Worm (Caenorhabditis elegans): Measurements from ENCODE around the gene nhr-121.
A peak's percentile ranks its signal among the peaks of the same experiment; 100 is the strongest.

Gene nhr-121

DNA sequence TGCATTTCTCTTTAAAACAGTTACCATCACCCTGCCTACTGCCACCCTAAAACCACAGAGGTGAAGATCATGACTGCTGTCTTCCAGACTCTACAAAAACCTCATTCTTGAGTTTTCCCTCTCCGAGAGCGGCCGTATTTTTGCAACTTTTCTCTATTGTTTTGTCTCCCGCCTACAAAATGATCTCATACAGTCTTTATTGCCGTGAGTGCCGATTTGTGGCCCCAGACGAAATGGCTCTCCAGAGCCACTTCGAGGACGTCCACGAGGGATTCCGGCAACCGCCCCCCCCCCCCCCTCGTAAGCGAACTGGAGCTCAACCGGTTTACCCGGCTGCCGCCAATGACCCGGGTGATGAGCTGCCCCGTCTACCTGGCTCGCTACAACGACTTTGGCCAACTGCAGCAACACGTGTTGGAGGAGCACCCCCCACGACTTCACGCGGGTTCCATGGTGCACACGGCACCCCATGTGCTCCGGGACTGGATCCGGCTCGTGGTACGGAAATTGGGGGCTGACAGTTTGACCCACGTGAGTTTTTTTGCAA is 29.8 kb downstream of the nhr-121 start:
- no peak for TF ChIP-seq R02D3.7 (tag; optimal IDR thresholded peaks at IDR 0.05)

DNA sequence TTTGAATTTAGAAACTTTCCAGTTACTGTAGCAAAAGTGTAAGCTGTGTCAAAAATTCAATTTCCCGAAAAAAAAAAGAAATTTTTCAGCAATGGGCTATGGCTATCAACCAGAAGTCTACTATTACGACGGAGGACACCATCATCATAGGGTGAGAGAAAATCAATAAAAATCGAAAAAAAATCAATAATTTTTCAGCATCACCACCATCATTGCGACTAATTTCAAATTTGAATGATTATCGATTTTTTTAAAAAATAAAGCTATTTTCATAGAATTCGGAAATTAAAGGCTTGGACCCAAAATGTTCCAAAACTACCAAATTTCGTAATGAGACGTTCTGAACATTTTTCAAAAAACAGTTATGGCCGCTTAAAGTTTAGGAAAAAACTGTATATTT is 31.0 kb downstream of the nhr-121 start:
- TF ChIP-seq ceh-28 (tag; optimal IDR thresholded peaks at IDR 0.05) (peak; percentile 78), nhr-25 (tag; optimal IDR thresholded peaks at IDR 0.05) (no peak), zag-1 (tag; optimal IDR thresholded peaks at IDR 0.05) (no peak)

ce11 chrIII:2421226-2421625 is 33.4 kb downstream of the nhr-121 start:
- no peak for TF ChIP-seq egl-5 (tag; optimal IDR thresholded peaks at IDR 0.05)
- no peak for TF ChIP-seq ceh-9 (tag; optimal IDR thresholded peaks at IDR 0.05)
- TF ChIP-seq mdl-1 (tag; optimal IDR thresholded peaks at IDR 0.05): no peak
- no peak for TF ChIP-seq nhr-23 (tag; optimal IDR thresholded peaks at IDR 0.05)
- TF ChIP-seq sea-2 (GFP tag; optimal IDR thresholded peaks at IDR 0.05): no peak
- no peak for TF ChIP-seq nhr-67 (tag; optimal IDR thresholded peaks at IDR 0.05)
- TF ChIP-seq lsy-12 (tag; optimal IDR thresholded peaks at IDR 0.05): no peak
- no peak for TF ChIP-seq zag-1 (tag; optimal IDR thresholded peaks at IDR 0.05)
- TF ChIP-seq nhr-77 (tag; optimal IDR thresholded peaks at IDR 0.05): no peak
- TF ChIP-seq fos-1 (tag; optimal IDR thresholded peaks at IDR 0.05): no peak
- TF ChIP-seq elt-3 (tag; optimal IDR thresholded peaks at IDR 0.05): no peak
- no peak for TF ChIP-seq lin-15B (tag; optimal IDR thresholded peaks at IDR 0.05)
- TF ChIP-seq tbx-2 (tag; optimal IDR thresholded peaks at IDR 0.05): no peak
- TF ChIP-seq fkh-2 (tag; optimal IDR thresholded peaks at IDR 0.05): no peak

ce11 chrIII:2419504-2419903 is 35.1 kb downstream of the nhr-121 start:
- TF ChIP-seq ceh-28 (tag; optimal IDR thresholded peaks at IDR 0.05) (peak; percentile 89), pqm-1 (tag; optimal IDR thresholded peaks at IDR 0.05) (no peak), ztf-4 (tag; optimal IDR thresholded peaks at IDR 0.05) (no peak), nhr-28 (tag; optimal IDR thresholded peaks at IDR 0.05) (no peak), nhr-43 (tag; optimal IDR thresholded peaks at IDR 0.05; ENCODE audit: poor library complexity, severe bottlenecking) (no peak), egl-5 (tag; optimal IDR thresholded peaks at IDR 0.05) (no peak), nhr-11 (tag; optimal IDR thresholded peaks at IDR 0.05) (no peak)

DNA sequence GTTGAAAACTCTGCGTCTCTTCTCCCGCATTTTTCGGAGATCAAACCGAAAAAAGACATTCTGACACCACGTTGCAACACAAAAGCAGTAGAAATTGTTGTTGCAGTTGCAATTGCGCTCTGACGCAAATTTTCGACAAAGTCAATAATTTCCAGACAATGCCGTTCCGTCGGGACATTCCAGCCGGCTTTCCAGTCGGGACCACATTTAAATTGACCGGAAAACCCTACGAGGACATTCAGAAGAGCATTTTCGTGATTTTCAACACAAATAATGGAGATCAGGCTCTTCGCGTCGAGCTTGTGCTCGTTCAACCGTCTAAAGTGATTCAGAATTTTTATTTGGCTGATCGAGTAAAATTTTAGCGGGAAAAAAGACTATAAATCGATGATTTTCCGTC is 35.6 kb downstream of the nhr-121 start:
- TF ChIP-seq sea-2 (GFP tag; optimal IDR thresholded peaks at IDR 0.05) (no peak), mml-1 (tag; optimal IDR thresholded peaks at IDR 0.05) (no peak), nhr-28 (tag; optimal IDR thresholded peaks at IDR 0.05) (no peak), fkh-2 (tag; optimal IDR thresholded peaks at IDR 0.05) (no peak), fos-1 (tag; optimal IDR thresholded peaks at IDR 0.05) (no peak), pqm-1 (tag; optimal IDR thresholded peaks at IDR 0.05) (no peak), eor-1 (tag; optimal IDR thresholded peaks at IDR 0.05) (no peak), nhr-43 (tag; optimal IDR thresholded peaks at IDR 0.05; ENCODE audit: poor library complexity, severe bottlenecking) (no peak), unc-62 (GFP tag; optimal IDR thresholded peaks at IDR 0.05) (no peak), lsy-12 (tag; optimal IDR thresholded peaks at IDR 0.05) (no peak), snpc-4 (tag; optimal IDR thresholded peaks at IDR 0.05) (no peak), nhr-25 (tag; optimal IDR thresholded peaks at IDR 0.05) (no peak), egl-5 (tag; optimal IDR thresholded peaks at IDR 0.05) (no peak), nhr-76 (tag; optimal IDR thresholded peaks at IDR 0.05) (no peak)

- no peak for TF ChIP-seq unc-62 (GFP tag; optimal IDR thresholded peaks at IDR 0.05)
- no peak for TF ChIP-seq egl-27 (tag; optimal IDR thresholded peaks at IDR 0.05)
- no peak for TF ChIP-seq tbx-2 (tag; optimal IDR thresholded peaks at IDR 0.05)
- no peak for TF ChIP-seq mdl-1 (tag; optimal IDR thresholded peaks at IDR 0.05)
- TF ChIP-seq elt-1 (tag; optimal IDR thresholded peaks at IDR 0.05): no peak
- no peak for TF ChIP-seq ama-1 (optimal IDR thresholded peaks at IDR 0.05)
- TF ChIP-seq nhr-12 (tag; optimal IDR thresholded peaks at IDR 0.05): no peak
- TF ChIP-seq snpc-4 (tag; optimal IDR thresholded peaks at IDR 0.05): no peak
- no peak for TF ChIP-seq fkh-10 (GFP tag; optimal IDR thresholded peaks at IDR 0.05)
- TF ChIP-seq aly-2 (tag; optimal IDR thresholded peaks at IDR 0.05): no peak
- TF ChIP-seq eor-1 (tag; optimal IDR thresholded peaks at IDR 0.05): no peak
- TF ChIP-seq fkh-2 (tag; optimal IDR thresholded peaks at IDR 0.05): no peak
- peak; percentile 86 for TF ChIP-seq elt-2 (tag; optimal IDR thresholded peaks at IDR 0.05)
- TF ChIP-seq lin-39 (tag; optimal IDR thresholded peaks at IDR 0.05): peak; percentile 28
- peak; percentile 72 for TF ChIP-seq pqm-1 (tag; optimal IDR thresholded peaks at IDR 0.05)
- TF ChIP-seq nhr-67 (tag; optimal IDR thresholded peaks at IDR 0.05): no peak
- peak; percentile 47 for TF ChIP-seq lin-15B (tag; optimal IDR thresholded peaks at IDR 0.05)
- no peak for TF ChIP-seq nhr-43 (tag; optimal IDR thresholded peaks at IDR 0.05; ENCODE audit: poor library complexity, severe bottlenecking)
- TF ChIP-seq ZK546.5 (tag; optimal IDR thresholded peaks at IDR 0.05): no peak
- no peak for TF ChIP-seq ceh-16 (tag; optimal IDR thresholded peaks at IDR 0.05)
- no peak for TF ChIP-seq nhr-11 (tag; optimal IDR thresholded peaks at IDR 0.05)
- peak; percentile 68 for TF ChIP-seq nfya-1 (tag; optimal IDR thresholded peaks at IDR 0.05; ENCODE audit: insufficient read depth)
- TF ChIP-seq ztf-4 (tag; optimal IDR thresholded peaks at IDR 0.05): no peak
- TF ChIP-seq R02D3.7 (tag; optimal IDR thresholded peaks at IDR 0.05): peak; percentile 69
- TF ChIP-seq nhr-23 (tag; optimal IDR thresholded peaks at IDR 0.05): peak; percentile 60
- TF ChIP-seq ceh-28 (tag; optimal IDR thresholded peaks at IDR 0.05): peak; percentile 80
- no peak for TF ChIP-seq mml-1 (tag; optimal IDR thresholded peaks at IDR 0.05)
- no peak for TF ChIP-seq elt-3 (tag; optimal IDR thresholded peaks at IDR 0.05)
- TF ChIP-seq nhr-76 (tag; optimal IDR thresholded peaks at IDR 0.05): no peak
- peak; percentile 43 for TF ChIP-seq skn-1 (tag; optimal IDR thresholded peaks at IDR 0.05)
- TF ChIP-seq zag-1 (tag; optimal IDR thresholded peaks at IDR 0.05): no peak
Observed at ce11 chrIII:2418159-2418658, 36.4 kb downstream of the nhr-121 start, which contains the start of the genes W04B5.5 and W04B5.3. Gene W04B5.5, minus strand, starts transcription at chrIII:2418209. Gene W04B5.3, plus strand, starts transcription at chrIII:2418514.
